Worm (Caenorhabditis elegans) whole organism, L3 larva: Measurements from ENCODE around the gene fbxb-10.
A peak's percentile ranks its signal among the peaks of the same experiment; 100 is the strongest.

Experiments used
- egl-27 ChIP-seq: sonication (generic microtip); optimal IDR thresholded peaks from 4 replicates; lab custom pipeline; 2017; ENCODE audit warnings: missing biosample characterization, missing genetic modification reagents, missing genetic modification characterization
- fkh-10 ChIP-seq: sonication (generic microtip); optimal IDR thresholded peaks from 2 replicates; lab custom pipeline; 2017; ENCODE audit warnings: missing biosample characterization, missing genetic modification reagents, missing genetic modification characterization
- fos-1 ChIP-seq: fragments of 150-350 bp; optimal IDR thresholded peaks from 2 replicates; lab custom pipeline; 2014; ENCODE audit warnings: missing biosample characterization, missing genetic modification characterization
- lin-15B ChIP-seq: fragments of 150-350 bp; optimal IDR thresholded peaks from 2 replicates; lab custom pipeline; 2014; ENCODE audit warnings: missing biosample characterization, missing genetic modification characterization
- nhr-11 ChIP-seq: fragments of 150-350 bp; optimal IDR thresholded peaks from 2 replicates; lab custom pipeline; 2014; ENCODE audit warnings: missing biosample characterization, missing genetic modification characterization
- nhr-12 ChIP-seq: fragments of 150-350 bp; optimal IDR thresholded peaks from 2 replicates; lab custom pipeline; 2014; ENCODE audit warnings: missing biosample characterization, missing genetic modification characterization
- nhr-237 ChIP-seq: fragments of 150-350 bp; optimal IDR thresholded peaks from 2 replicates; lab custom pipeline; 2014; ENCODE audit warnings: missing biosample characterization, missing genetic modification characterization
- nhr-25 ChIP-seq: sonication (generic microtip); optimal IDR thresholded peaks from 2 replicates; lab custom pipeline; 2017; ENCODE audit warnings: missing biosample characterization, missing genetic modification characterization
- sea-2 ChIP-seq: fragments of 150-350 bp; sonication (generic microtip); optimal IDR thresholded peaks from 4 replicates; lab custom pipeline; 2014; ENCODE audit warnings: missing biosample characterization, missing genetic modification reagents, missing genetic modification characterization
- skn-1 ChIP-seq: fragments of 150-350 bp; optimal IDR thresholded peaks from 2 replicates; lab custom pipeline; 2014; ENCODE audit warnings: missing biosample characterization, missing genetic modification characterization
- unc-39 ChIP-seq: sonication (generic microtip); optimal IDR thresholded peaks from 4 replicates; lab custom pipeline; 2017; ENCODE audit warnings: missing biosample characterization, missing genetic modification characterization
- ztf-11 ChIP-seq: fragments of 150-350 bp; optimal IDR thresholded peaks from 2 replicates; lab custom pipeline; 2014; ENCODE audit warnings: missing biosample characterization, missing genetic modification characterization

- TF ChIP-seq sea-2 (no peak), lin-15B (tag; lab: Kevin White, UChicago) (no peak), nhr-11 (no peak), nhr-25 (tag; lab: Kevin White, UChicago) (no peak), ztf-11 (tag; lab: Kevin White, UChicago) (no peak), fos-1 (tag; lab: Kevin White, UChicago) (no peak), fkh-10 (GFP tag; lab: Kevin White, UChicago) (no peak), egl-27 (tag; lab: Kevin White, UChicago) (peak; percentile 44), nhr-237 (tag; lab: Kevin White, UChicago) (no peak), skn-1 (tag; lab: Kevin White, UChicago) (no peak), nhr-12 (no peak), unc-39 (tag; lab: Kevin White, UChicago) (no peak)
Measured at ce11 chrII:1851716-1852115, 33.5 kb upstream of the fbxb-10 start.
